Worm (Caenorhabditis elegans): ENCODE results near the gene ulp-3.
A peak's percentile ranks its signal among the peaks of the same experiment; 100 is the strongest.

Gene ulp-3

ce11 chrIV:1963247-1963646 is at the start of gene ulp-3:
Gene ulp-3 (plus strand): TSS chrIV:1963634.
- TF ChIP-seq lin-35 (GFP tag; optimal IDR thresholded peaks at IDR 0.05) (no peak), bed-2 (GFP tag; IDR thresholded peaks at IDR 0.05) (no peak), mcd-1 (GFP tag; IDR thresholded peaks at IDR 0.05) (peak; percentile 60), Y56A3A.18 (GFP tag; IDR thresholded peaks at IDR 0.05) (no peak), unc-62 (GFP tag; optimal IDR thresholded peaks at IDR 0.05) (no peak), efl-1 (GFP tag; optimal IDR thresholded peaks at IDR 0.05) (peak; percentile 13), D2030.7 (GFP tag; IDR thresholded peaks at IDR 0.05) (0 out of 2 replicates have a peak, but pooled peaks have one; percentile 19), rpc-1 (optimal IDR thresholded peaks at IDR 0.05) (no peak), rpc-1 (tag; optimal IDR thresholded peaks at IDR 0.05) (no peak), Y53G8AR.9 (GFP tag; conservative IDR thresholded peaks at IDR 0.05) (no peak)

- no peak for TF ChIP-seq Y53G8AR.9 (GFP tag; conservative IDR thresholded peaks at IDR 0.05)
- no peak for TF ChIP-seq cebp-1 (GFP tag; IDR thresholded peaks at IDR 0.05)
- no peak for TF ChIP-seq cebp-1 (tag; optimal IDR thresholded peaks at IDR 0.05)
- TF ChIP-seq lsl-1 (GFP tag; optimal IDR thresholded peaks at IDR 0.05), result no peak
- no peak for TF ChIP-seq lag-1 (GFP tag; IDR thresholded peaks at IDR 0.05)
- no peak for TF ChIP-seq hmg-20 (GFP tag; IDR thresholded peaks at IDR 0.05)
- TF ChIP-seq mes-4 (tag; optimal IDR thresholded peaks at IDR 0.05), result no peak
- no peak for TF ChIP-seq zim-3 (tag; optimal IDR thresholded peaks at IDR 0.05)
- TF ChIP-seq F23B12.7 (tag; optimal IDR thresholded peaks at IDR 0.05; ENCODE audit: insufficient read depth), result no peak
- no peak for TF ChIP-seq akir-1 (GFP tag; optimal IDR thresholded peaks at IDR 0.05)
- TF ChIP-seq nhr-120 (GFP tag; IDR thresholded peaks at IDR 0.05), result no peak
These were observed 48.5 kb upstream of the ulp-3 start for ce11 chrIV:1914900-1915299.

DNA sequence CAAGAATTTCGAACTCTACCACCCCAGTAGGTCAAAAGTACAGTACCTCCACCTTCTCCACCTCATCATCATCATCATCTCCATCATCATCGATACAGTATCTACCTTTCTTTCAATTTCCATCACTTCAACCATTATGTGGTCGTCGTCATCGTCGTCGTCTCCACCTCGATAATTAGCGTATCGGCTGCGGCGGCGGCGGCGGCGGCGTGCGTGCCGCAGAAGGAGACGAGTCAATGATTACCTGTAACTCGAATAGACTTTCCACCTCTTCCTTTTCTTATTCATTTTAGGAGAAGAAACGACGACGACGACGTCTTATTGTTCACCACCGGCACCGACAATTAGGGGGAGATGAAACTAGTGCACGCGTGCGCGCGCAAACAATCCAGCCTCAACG is 47.9 kb upstream of the ulp-3 start:
- no peak for TF ChIP-seq atf-7 (tag; optimal IDR thresholded peaks at IDR 0.05)
- TF ChIP-seq ets-4 (GFP tag; optimal IDR thresholded peaks at IDR 0.05), result no peak
- peak; percentile 51 for TF ChIP-seq madf-10 (tag; optimal IDR thresholded peaks at IDR 0.05)

DNA sequence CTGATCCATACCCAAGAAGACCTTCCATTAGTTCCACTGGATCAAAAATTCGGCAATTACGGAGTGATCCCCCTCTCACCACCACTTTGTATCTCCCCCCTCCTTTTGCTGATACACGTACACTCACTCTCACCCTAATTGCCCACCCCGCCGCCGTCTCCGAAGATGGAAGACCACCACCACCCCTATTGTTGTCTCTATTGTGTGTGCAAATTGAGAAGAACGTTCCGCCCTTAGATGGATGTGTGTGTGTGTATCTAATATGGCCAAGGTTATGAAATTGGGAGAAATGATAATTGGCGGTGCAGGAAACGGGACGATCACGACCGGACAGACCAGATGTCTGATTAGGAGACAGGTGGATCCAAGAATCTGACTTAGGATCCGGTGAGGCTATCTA is 47.2 kb upstream of the ulp-3 start:
- TF ChIP-seq F33H1.4 (GFP tag; IDR thresholded peaks at IDR 0.05), result no peak
- no peak for TF ChIP-seq tbx-9 (tag; optimal IDR thresholded peaks at IDR 0.05; ENCODE audit: borderline replicate concordance)
- TF ChIP-seq F57C9.4 (tag; optimal IDR thresholded peaks at IDR 0.05), result no peak
- TF ChIP-seq B0261.1 (tag; optimal IDR thresholded peaks at IDR 0.05), result no peak
- no peak for TF ChIP-seq him-1 (tag; optimal IDR thresholded peaks at IDR 0.05)
- TF ChIP-seq rec-8 (tag; optimal IDR thresholded peaks at IDR 0.05), result no peak
- TF ChIP-seq pbrm-1 (GFP tag; IDR thresholded peaks at IDR 0.05), result no peak
- no peak for TF ChIP-seq lin-40 (tag; optimal IDR thresholded peaks at IDR 0.05)
- no peak for TF ChIP-seq tlf-1 (GFP tag; optimal IDR thresholded peaks at IDR 0.05)
- no peak for TF ChIP-seq zfh-2 (GFP tag; conservative IDR thresholded peaks at IDR 0.05)
- no peak for TF ChIP-seq fkh-3 (tag; optimal IDR thresholded peaks at IDR 0.05)
- TF ChIP-seq ccch-3 (GFP tag; optimal IDR thresholded peaks at IDR 0.05), result no peak
- TF ChIP-seq mel-28 (tag; optimal IDR thresholded peaks at IDR 0.05; ENCODE audit: borderline replicate concordance), result no peak
- TF ChIP-seq let-526 (GFP tag; IDR thresholded peaks at IDR 0.05), result no peak
- no peak for TF ChIP-seq F37B4.10 (GFP tag; IDR thresholded peaks at IDR 0.05)
- TF ChIP-seq unc-62 (GFP tag; optimal IDR thresholded peaks at IDR 0.05), result no peak
- TF ChIP-seq sptf-2 (GFP tag; optimal IDR thresholded peaks at IDR 0.05), result no peak
- no peak for TF ChIP-seq ceh-58 (GFP tag; IDR thresholded peaks at IDR 0.05)
- no peak for TF ChIP-seq nfya-1 (tag; optimal IDR thresholded peaks at IDR 0.05; ENCODE audit: borderline replicate concordance, insufficient read depth)
